Worm (Caenorhabditis elegans) whole organism, L3 larva: ENCODE results near the gene nspc-20.

Source experiments
- R02D3.7 ChIP-seq: fragments of 150-350 bp; optimal IDR thresholded peaks from 2 replicates; lab custom pipeline; 2014; ENCODE audit warnings: missing biosample characterization, missing genetic modification characterization
- aly-2 ChIP-seq: fragments of 150-350 bp; optimal IDR thresholded peaks from 2 replicates; lab custom pipeline; 2014; ENCODE audit warnings: missing biosample characterization, missing genetic modification characterization
- ama-1 ChIP-seq: fragments of 150-350 bp; optimal IDR thresholded peaks from 2 replicates; lab custom pipeline; 2018
- ceh-16 ChIP-seq: sonication (generic microtip); optimal IDR thresholded peaks from 2 replicates; lab custom pipeline; 2017; ENCODE audit warnings: missing biosample characterization, missing genetic modification characterization
- ceh-82 ChIP-seq: fragments of 150-350 bp; optimal IDR thresholded peaks from 2 replicates; lab custom pipeline; 2014; ENCODE audit warnings: missing biosample characterization, missing genetic modification characterization
- ceh-9 ChIP-seq: sonication (generic microtip); optimal IDR thresholded peaks from 2 replicates; lab custom pipeline; 2018; ENCODE audit warnings: missing biosample characterization, missing genetic modification characterization
- egl-27 ChIP-seq: sonication (generic microtip); optimal IDR thresholded peaks from 4 replicates; lab custom pipeline; 2017; ENCODE audit warnings: missing biosample characterization, missing genetic modification reagents, missing genetic modification characterization
- egl-5 ChIP-seq: fragments of 150-350 bp; optimal IDR thresholded peaks from 2 replicates; lab custom pipeline; 2017; ENCODE audit warnings: missing biosample characterization, missing genetic modification reagents, missing genetic modification characterization, inconsistent platforms
- elt-1 ChIP-seq: fragments of 150-350 bp; optimal IDR thresholded peaks from 2 replicates; lab custom pipeline; 2014; ENCODE audit warnings: missing biosample characterization, missing genetic modification characterization
- elt-2 ChIP-seq: sonication (generic microtip); optimal IDR thresholded peaks from 2 replicates; lab custom pipeline; 2016; ENCODE audit warnings: missing genetic modification reagents, mild to moderate bottlenecking, missing genetic modification characterization, missing compliant biosample characterization
- elt-3 ChIP-seq, 3 experiments: fragments of 150-350 bp in 1 of 3; sonication (generic microtip) in 2 of 3; optimal IDR thresholded peaks; 2 replicates in 2 of 3; 4 replicates in 1 of 3; lab custom pipeline; 2014 to 2017; ENCODE audit warnings: missing biosample characterization in 3 of 3, missing genetic modification characterization in 3 of 3
- fkh-10 ChIP-seq: sonication (generic microtip); optimal IDR thresholded peaks from 2 replicates; lab custom pipeline; 2017; ENCODE audit warnings: missing biosample characterization, missing genetic modification reagents, missing genetic modification characterization
- fos-1 ChIP-seq: fragments of 150-350 bp; optimal IDR thresholded peaks from 2 replicates; lab custom pipeline; 2014; ENCODE audit warnings: missing biosample characterization, missing genetic modification characterization
- hmg-11 ChIP-seq: sonication (generic microtip); optimal IDR thresholded peaks from 2 replicates; lab custom pipeline; 2016; ENCODE audit warnings: missing genetic modification characterization, missing compliant biosample characterization
- jun-1 ChIP-seq: fragments of 150-350 bp; optimal IDR thresholded peaks from 2 replicates; lab custom pipeline; 2014; ENCODE audit warnings: missing biosample characterization, missing genetic modification reagents, missing genetic modification characterization
- lin-15B ChIP-seq: fragments of 150-350 bp; optimal IDR thresholded peaks from 2 replicates; lab custom pipeline; 2014; ENCODE audit warnings: missing biosample characterization, missing genetic modification characterization
- lin-39 ChIP-seq: fragments of 150-350 bp; optimal IDR thresholded peaks from 2 replicates; lab custom pipeline; 2018; ENCODE audit warnings: missing biosample characterization, missing genetic modification reagents, missing genetic modification characterization
- lsy-12 ChIP-seq: sonication (generic microtip); optimal IDR thresholded peaks from 2 replicates; lab custom pipeline; 2016; ENCODE audit warnings: mild to moderate bottlenecking, missing genetic modification characterization, missing compliant biosample characterization
- mdl-1 ChIP-seq: fragments of 150-350 bp; optimal IDR thresholded peaks from 2 replicates; lab custom pipeline; 2014; ENCODE audit warnings: missing biosample characterization, missing genetic modification characterization
- mml-1 ChIP-seq: fragments of 150-350 bp; sonication (generic microtip); optimal IDR thresholded peaks from 3 replicates; lab custom pipeline; 2014; ENCODE audit warnings: missing biosample characterization, missing genetic modification characterization
- nfya-1 ChIP-seq: sonication (generic microtip); optimal IDR thresholded peaks from 2 replicates; lab custom pipeline; 2017; ENCODE audit warnings: missing genetic modification characterization, mild to moderate bottlenecking, missing compliant biosample characterization, antibody characterized with exemption, moderate library complexity; ENCODE audit not compliant: insufficient read depth
- nhr-11 ChIP-seq: fragments of 150-350 bp; optimal IDR thresholded peaks from 2 replicates; lab custom pipeline; 2014; ENCODE audit warnings: missing biosample characterization, missing genetic modification characterization
- nhr-12 ChIP-seq: fragments of 150-350 bp; optimal IDR thresholded peaks from 2 replicates; lab custom pipeline; 2014; ENCODE audit warnings: missing biosample characterization, missing genetic modification characterization
- nhr-23 ChIP-seq: fragments of 150-350 bp; optimal IDR thresholded peaks from 2 replicates; lab custom pipeline; 2014; ENCODE audit warnings: missing biosample characterization, missing genetic modification reagents, missing genetic modification characterization
- nhr-25 ChIP-seq: sonication (generic microtip); optimal IDR thresholded peaks from 2 replicates; lab custom pipeline; 2017; ENCODE audit warnings: missing biosample characterization, missing genetic modification characterization
- nhr-28 ChIP-seq: fragments of 150-350 bp; optimal IDR thresholded peaks from 2 replicates; lab custom pipeline; 2014; ENCODE audit warnings: missing biosample characterization, missing genetic modification characterization
- nhr-43 ChIP-seq: sonication (generic microtip); optimal IDR thresholded peaks from 2 replicates; lab custom pipeline; 2016; ENCODE audit warnings: mild to moderate bottlenecking, missing genetic modification characterization, missing compliant biosample characterization; ENCODE audit not compliant: poor library complexity, severe bottlenecking
- nhr-76 ChIP-seq: fragments of 150-350 bp; sonication (generic microtip); optimal IDR thresholded peaks from 5 replicates; lab custom pipeline; 2014; ENCODE audit warnings: missing biosample characterization, missing genetic modification characterization
- nhr-77 ChIP-seq: fragments of 150-350 bp; optimal IDR thresholded peaks from 2 replicates; lab custom pipeline; 2014; ENCODE audit warnings: missing biosample characterization, missing genetic modification characterization
- pha-4 ChIP-seq: fragments of 150-350 bp; optimal IDR thresholded peaks from 2 replicates; lab custom pipeline; 2014; ENCODE audit warnings: missing biosample characterization, missing genetic modification reagents, missing genetic modification characterization
- sea-2 ChIP-seq: fragments of 150-350 bp; sonication (generic microtip); optimal IDR thresholded peaks from 4 replicates; lab custom pipeline; 2014; ENCODE audit warnings: missing biosample characterization, missing genetic modification reagents, missing genetic modification characterization
- skn-1 ChIP-seq: fragments of 150-350 bp; optimal IDR thresholded peaks from 2 replicates; lab custom pipeline; 2014; ENCODE audit warnings: missing biosample characterization, missing genetic modification characterization
- snpc-4 ChIP-seq: fragments of 150-350 bp; optimal IDR thresholded peaks from 2 replicates; lab custom pipeline; 2014; ENCODE audit warnings: missing biosample characterization, missing genetic modification characterization
- tbx-2 ChIP-seq: sonication (generic microtip); optimal IDR thresholded peaks from 2 replicates; lab custom pipeline; 2016; ENCODE audit warnings: mild to moderate bottlenecking, missing genetic modification characterization, missing compliant biosample characterization
- unc-39 ChIP-seq: sonication (generic microtip); optimal IDR thresholded peaks from 4 replicates; lab custom pipeline; 2017; ENCODE audit warnings: missing biosample characterization, missing genetic modification characterization
- unc-62 ChIP-seq: fragments of 150-350 bp; sonication (generic microtip); optimal IDR thresholded peaks from 4 replicates; lab custom pipeline; 2014; ENCODE audit warnings: missing biosample characterization, missing genetic modification reagents, missing genetic modification characterization

The nspc-20 gene

ce11 chrX:14492441-14492840, 37.6 kb downstream of the nspc-20 start:
- TF ChIP-seq nfya-1 = no peak
- TF ChIP-seq pha-4 (tag; lab: Kevin White, UChicago) = no peak

DNA sequence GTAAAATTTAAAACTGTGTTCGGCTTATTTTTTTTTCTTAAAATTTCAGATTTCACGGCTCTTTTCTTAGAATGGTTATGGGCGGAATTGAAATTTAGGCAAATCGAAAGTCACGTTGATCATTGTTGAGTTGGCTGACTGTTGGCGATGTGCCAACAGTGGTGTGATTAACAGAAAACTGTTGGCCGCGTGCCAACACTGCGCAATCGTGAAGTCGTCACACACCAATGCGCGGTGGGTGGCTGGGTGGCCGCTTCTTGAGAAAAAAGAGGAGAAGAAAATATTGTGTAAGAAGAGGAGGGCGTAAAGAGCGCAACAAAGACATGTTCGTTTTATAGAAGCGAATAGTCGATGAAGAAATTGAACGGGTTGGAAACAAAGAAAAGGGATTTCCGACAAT, 38.9 kb downstream of the nspc-20 start:
- no peak for TF ChIP-seq aly-2 (tag; lab: Kevin White, UChicago)
- peak; percentile 5 for TF ChIP-seq nhr-25
- TF ChIP-seq lsy-12 = no peak
- no peak for TF ChIP-seq skn-1
- TF ChIP-seq ama-1 (lab: Kevin White, UChicago) = peak; percentile 63
- TF ChIP-seq lin-15B (tag; lab: Kevin White, UChicago) = no peak
- peak; percentile 39 for TF ChIP-seq elt-1 (tag; lab: Kevin White, UChicago)
- no peak for TF ChIP-seq ceh-82 (tag; lab: Kevin White, UChicago)
- peak; percentile 31 for TF ChIP-seq nfya-1
- TF ChIP-seq hmg-11 (tag; lab: Kevin White, UChicago) = peak; percentile 41
- TF ChIP-seq lin-39 (tag; lab: Kevin White, UChicago) = peak; percentile 7
- TF ChIP-seq sea-2 = no peak
- peak; percentile 18 for TF ChIP-seq pha-4 (tag; lab: Kevin White, UChicago)

ce11 chrX:14490486-14490885, 39.5 kb downstream of the nspc-20 start:
- TF ChIP-seq nhr-23 = no peak
- no peak for TF ChIP-seq elt-1 (tag; lab: Kevin White, UChicago)
- no peak for TF ChIP-seq nhr-43 (tag; lab: Kevin White, UChicago)
- TF ChIP-seq R02D3.7 (tag; lab: Kevin White, UChicago) = no peak
- TF ChIP-seq tbx-2 (tag; lab: Kevin White, UChicago) = no peak
- TF ChIP-seq mdl-1 (tag; lab: Kevin White, UChicago) = no peak
- TF ChIP-seq fos-1 (tag; lab: Kevin White, UChicago) = no peak
- no peak for TF ChIP-seq unc-39
- TF ChIP-seq sea-2 = no peak
- TF ChIP-seq nhr-11 (tag; lab: Kevin White, UChicago) = no peak
- TF ChIP-seq ceh-9 (tag; lab: Kevin White, UChicago) = no peak
- no peak for TF ChIP-seq ama-1 (lab: Kevin White, UChicago)
- no peak for TF ChIP-seq unc-62
- TF ChIP-seq lin-39 (tag; lab: Kevin White, UChicago) = no peak
- no peak for TF ChIP-seq egl-5 (tag; lab: Kevin White, UChicago)
- TF ChIP-seq nhr-12 = no peak
- TF ChIP-seq nhr-77 (tag; lab: Kevin White, UChicago) = no peak
- no peak for TF ChIP-seq nhr-28
- no peak for TF ChIP-seq nhr-76 (tag; lab: Kevin White, UChicago)
- TF ChIP-seq egl-27 (tag; lab: Kevin White, UChicago) = no peak

- TF ChIP-seq elt-1 (tag; lab: Kevin White, UChicago) (peak; percentile 7), nhr-12 (no peak), nfya-1 (peak; percentile 72), ceh-16 (no peak), nhr-25 (peak; percentile 94), ama-1 (lab: Kevin White, UChicago) (peak; percentile 91), nhr-77 (tag; lab: Kevin White, UChicago) (peak; percentile 3), hmg-11 (tag; lab: Kevin White, UChicago) (peak; percentile 56), fkh-10 (GFP tag; lab: Kevin White, UChicago) (no peak), fos-1 (tag; lab: Kevin White, UChicago) (no peak), lin-15B (tag; lab: Kevin White, UChicago) (no peak), pha-4 (tag; lab: Kevin White, UChicago) (peak; percentile 81), skn-1 (peak; percentile 82), tbx-2 (tag; lab: Kevin White, UChicago) (peak; percentile 18), nhr-28 (no peak), snpc-4 (tag; lab: Kevin White, UChicago) (peak; percentile 33), R02D3.7 (tag; lab: Kevin White, UChicago) (peak; percentile 16), mml-1 (tag; lab: Kevin White, UChicago) (no peak), nhr-76 (tag; lab: Kevin White, UChicago) (no peak), sea-2 (no peak), nhr-43 (tag; lab: Kevin White, UChicago) (peak; percentile 60), elt-3 (tag; optimal IDR thresholded peaks at IDR 0.05; lab: Kevin White, UChicago) (peak in 1 of 3 experiments; percentile 10), elt-2 (tag; lab: Kevin White, UChicago) (peak; percentile 59), egl-27 (tag; lab: Kevin White, UChicago) (peak; percentile 49), lsy-12 (peak; percentile 75), nhr-23 (peak; percentile 86), jun-1 (tag; lab: Kevin White, UChicago) (peak; percentile 60), unc-39 (no peak), ceh-82 (tag; lab: Kevin White, UChicago) (peak; percentile 38), lin-39 (tag; lab: Kevin White, UChicago) (peak; percentile 92)
- TF ChIP-seq, all 47 proteins: peak for 20
Observed at ce11 chrX:14489945-14490344, 40.1 kb downstream of the nspc-20 start, which contains the start of gene his-24. Gene his-24, plus strand, starts transcription at chrX:14490094.
